Worm (Caenorhabditis elegans): ENCODE data around the gene acl-1.

The acl-1 gene

ce11 chrX:15851013-15851412, 1.3 kb downstream of the acl-1 start:
- TF ChIP-seq nhr-179 (tag; optimal IDR thresholded peaks at IDR 0.05), result no peak
- peak; percentile 66; the same call in 1 of the 2 replicates for TF ChIP-seq zfh-2 (GFP tag; conservative IDR thresholded peaks at IDR 0.05)
- peak; percentile 21 for TF ChIP-seq snpc-1.1 (tag; optimal IDR thresholded peaks at IDR 0.05; ENCODE audit: insufficient read depth)
- peak; percentile 45; the same call in 1 of the 2 replicates for TF ChIP-seq hmg-1.2 (GFP tag; IDR thresholded peaks at IDR 0.05)
- TF ChIP-seq snpc-4 (GFP tag; optimal IDR thresholded peaks at IDR 0.05), result peak; percentile 45
- TF ChIP-seq snpc-4 (tag; optimal IDR thresholded peaks at IDR 0.05), result peak in 2 of 4 experiments; percentile 87 to 90
- TF ChIP-seq ztf-26 (tag; optimal IDR thresholded peaks at IDR 0.05), result no peak
- no peak for TF ChIP-seq cebp-1 (GFP tag; IDR thresholded peaks at IDR 0.05)
- TF ChIP-seq cebp-1 (tag; optimal IDR thresholded peaks at IDR 0.05), result no peak
- TF ChIP-seq nhr-120 (GFP tag; IDR thresholded peaks at IDR 0.05), result no peak

DNA sequence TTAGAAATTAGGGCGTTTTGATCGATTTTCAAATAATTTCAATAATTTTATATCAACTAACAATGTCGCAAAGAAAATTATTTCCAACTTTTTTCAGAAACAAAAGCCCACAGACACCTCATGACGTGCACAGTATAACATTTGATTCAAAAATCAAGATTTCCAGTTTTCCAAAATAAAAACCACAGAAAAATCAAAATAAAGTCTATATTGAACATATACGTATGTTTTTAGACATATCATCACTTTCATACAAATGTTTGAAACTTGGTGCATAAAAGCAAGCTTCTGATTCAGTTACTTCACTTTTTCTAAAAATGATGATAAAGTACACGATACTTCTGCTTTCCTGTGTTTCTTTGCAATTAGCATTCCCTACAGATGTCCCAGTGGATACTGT, 7.2 kb downstream of the acl-1 start, which contains the start of gene F53H4.2:
F53H4.2 (plus strand) TSS at position 301 of the 400 bp plus-strand sequence.
- no peak for TF ChIP-seq F23B12.7 (tag; optimal IDR thresholded peaks at IDR 0.05; ENCODE audit: insufficient read depth)
- TF ChIP-seq attf-5 (GFP tag; optimal IDR thresholded peaks at IDR 0.05), result no peak
- no peak for TF ChIP-seq akir-1 (GFP tag; optimal IDR thresholded peaks at IDR 0.05)
- TF ChIP-seq cebp-2 (GFP tag; IDR thresholded peaks at IDR 0.05), result no peak
- TF ChIP-seq nhr-80 (tag; optimal IDR thresholded peaks at IDR 0.05), result no peak
- no peak for TF ChIP-seq F33H1.4 (GFP tag; IDR thresholded peaks at IDR 0.05)
- TF ChIP-seq bed-2 (GFP tag; IDR thresholded peaks at IDR 0.05), result no peak
- TF ChIP-seq ceh-27 (GFP tag; optimal IDR thresholded peaks at IDR 0.05), result no peak
- TF ChIP-seq snpc-4 (GFP tag; optimal IDR thresholded peaks at IDR 0.05), result no peak
- TF ChIP-seq snpc-4 (tag; optimal IDR thresholded peaks at IDR 0.05), result no peak
- TF ChIP-seq dpff-1 (tag; optimal IDR thresholded peaks at IDR 0.05), result no peak
- TF ChIP-seq ZK185.1 (tag; optimal IDR thresholded peaks at IDR 0.05; ENCODE audit: poor library complexity, severe bottlenecking), result no peak
- no peak for TF ChIP-seq lin-26 (GFP tag; IDR thresholded peaks at IDR 0.05)
- no peak for TF ChIP-seq rpc-1 (optimal IDR thresholded peaks at IDR 0.05)
- no peak for TF ChIP-seq rpc-1 (tag; optimal IDR thresholded peaks at IDR 0.05)
- no peak for TF ChIP-seq B0019.2 (GFP tag; conservative IDR thresholded peaks at IDR 0.05)
- TF ChIP-seq nhr-120 (GFP tag; IDR thresholded peaks at IDR 0.05), result no peak
- TF ChIP-seq B0035.1 (tag; optimal IDR thresholded peaks at IDR 0.05), result no peak
- no peak for TF ChIP-seq Y53G8AR.9 (GFP tag; conservative IDR thresholded peaks at IDR 0.05)
- TF ChIP-seq die-1 (tag; optimal IDR thresholded peaks at IDR 0.05), result no peak
- TF ChIP-seq egl-18 (GFP tag; IDR thresholded peaks at IDR 0.05), result no peak

ce11 chrX:15860556-15861008, 10.9 kb downstream of the acl-1 start, which contains the start of gene F53H4.6:
Gene F53H4.6 (minus strand): TSS chrX:15860606.
- peak; percentile 23 for TF ChIP-seq attf-5 (GFP tag; optimal IDR thresholded peaks at IDR 0.05)
- peak; percentile 28 for TF ChIP-seq lin-40 (tag; optimal IDR thresholded peaks at IDR 0.05)
- peak; percentile 21 for TF ChIP-seq ztf-18 (tag; optimal IDR thresholded peaks at IDR 0.05)
- 0 out of 2 replicates have a peak, but pooled peaks have one; percentile 10 for TF ChIP-seq pbrm-1 (GFP tag; IDR thresholded peaks at IDR 0.05)
- peak; percentile 87 for TF ChIP-seq mcd-1 (GFP tag; IDR thresholded peaks at IDR 0.05)
- TF ChIP-seq ceh-79 (tag; optimal IDR thresholded peaks at IDR 0.05), result no peak
- TF ChIP-seq hmg-1.2 (GFP tag; IDR thresholded peaks at IDR 0.05), result peak; percentile 90
- no peak for TF ChIP-seq rcor-1 (GFP tag; IDR thresholded peaks at IDR 0.05)
- TF ChIP-seq attf-3 (GFP tag; conservative IDR thresholded peaks at IDR 0.05), result peak; percentile 54; the same call in 1 of the 2 replicates

All from whole organism, young adult.